Worm (Caenorhabditis elegans) whole organism, mixed stage, embryonic: ENCODE data around the gene gmpr-1.

Source experiments
- M03D4.4 ChIP-seq: sonication (generic microtip); optimal IDR thresholded peaks from 2 replicates; lab custom pipeline; 2017; ENCODE audit warnings: mild to moderate bottlenecking, missing genetic modification characterization, missing compliant biosample characterization
- bed-3 ChIP-seq: fragments of 200-800 bp; sonication (Bioruptor generic); optimal IDR thresholded peaks from 3 replicates; lab custom pipeline; 2018; ENCODE audit warnings: mild to moderate bottlenecking, missing genetic modification characterization, moderate library complexity, missing compliant biosample characterization
- blmp-1 ChIP-seq: fragments of 150-350 bp; optimal IDR thresholded peaks from 2 replicates; lab custom pipeline; 2014; ENCODE audit warnings: missing biosample characterization, missing genetic modification characterization
- ceh-39 ChIP-seq: fragments of 150-350 bp; optimal IDR thresholded peaks from 2 replicates; lab custom pipeline; 2014; ENCODE audit warnings: missing biosample characterization, missing genetic modification characterization
- ceh-43 ChIP-seq: fragments of 200-800 bp; sonication (Bioruptor generic); optimal IDR thresholded peaks from 2 replicates; lab custom pipeline; 2018; ENCODE audit warnings: mild to moderate bottlenecking, missing genetic modification characterization, moderate library complexity, missing compliant biosample characterization
- ceh-83 ChIP-seq: fragments of 200-800 bp; sonication (Bioruptor generic); optimal IDR thresholded peaks from 2 replicates; lab custom pipeline; 2018; ENCODE audit warnings: mild to moderate bottlenecking, missing genetic modification characterization, missing compliant biosample characterization
- ces-1 ChIP-seq: fragments of 150-350 bp; optimal IDR thresholded peaks from 2 replicates; lab custom pipeline; 2014; ENCODE audit warnings: missing biosample characterization, missing genetic modification reagents, missing genetic modification characterization
- cnd-1 ChIP-seq: fragments of 200-800 bp; sonication (Bioruptor generic); optimal IDR thresholded peaks from 2 replicates; lab custom pipeline; 2018; ENCODE audit warnings: mild to moderate bottlenecking, missing genetic modification characterization, missing compliant biosample characterization
- drap-1 ChIP-seq: fragments of 200-800 bp; sonication (Bioruptor generic); optimal IDR thresholded peaks from 3 replicates; lab custom pipeline; 2018; ENCODE audit warnings: mild to moderate bottlenecking, missing genetic modification characterization, missing compliant biosample characterization
- elt-1 ChIP-seq: sonication (generic microtip); optimal IDR thresholded peaks from 2 replicates; lab custom pipeline; 2017; ENCODE audit warnings: missing genetic modification characterization, mild to moderate bottlenecking, missing compliant biosample characterization, antibody characterized with exemption, moderate library complexity, borderline replicate concordance; ENCODE audit not compliant: insufficient read depth
- elt-3 ChIP-seq: fragments of 150-350 bp; optimal IDR thresholded peaks from 2 replicates; lab custom pipeline; 2014; ENCODE audit warnings: missing biosample characterization, missing genetic modification characterization
- ham-2 ChIP-seq: fragments of 200-800 bp; sonication (Bioruptor generic); optimal IDR thresholded peaks from 2 replicates; lab custom pipeline; 2018; ENCODE audit warnings: mild to moderate bottlenecking, missing genetic modification characterization, missing compliant biosample characterization
- hlh-1 ChIP-seq: fragments of 150-350 bp; optimal IDR thresholded peaks from 2 replicates; lab custom pipeline; 2014; ENCODE audit warnings: missing biosample characterization, missing genetic modification reagents, missing genetic modification characterization
- lin-13 ChIP-seq: fragments of 150-350 bp; optimal IDR thresholded peaks from 2 replicates; lab custom pipeline; 2014; ENCODE audit warnings: missing biosample characterization, missing genetic modification characterization
- lin-32 ChIP-seq: fragments of 200-800 bp; sonication (Bioruptor generic); optimal IDR thresholded peaks from 2 replicates; lab custom pipeline; 2018; ENCODE audit warnings: mild to moderate bottlenecking, missing genetic modification characterization, missing compliant biosample characterization
- lsy-2 ChIP-seq: fragments of 150-350 bp; optimal IDR thresholded peaks from 2 replicates; lab custom pipeline; 2014; ENCODE audit warnings: missing biosample characterization, missing genetic modification characterization
- mab-5 ChIP-seq: fragments of 150-350 bp; optimal IDR thresholded peaks from 2 replicates; lab custom pipeline; 2014; ENCODE audit warnings: missing biosample characterization, missing genetic modification characterization
- mep-1 ChIP-seq: fragments of 150-350 bp; optimal IDR thresholded peaks from 2 replicates; lab custom pipeline; 2017; ENCODE audit warnings: missing biosample characterization, missing genetic modification reagents, missing genetic modification characterization, inconsistent platforms
- mls-2 ChIP-seq: sonication (generic microtip); optimal IDR thresholded peaks from 2 replicates; lab custom pipeline; 2016; ENCODE audit warnings: mild to moderate bottlenecking, missing genetic modification characterization, moderate library complexity, missing compliant biosample characterization
- nhr-2 ChIP-seq: fragments of 150-350 bp; optimal IDR thresholded peaks from 2 replicates; lab custom pipeline; 2014; ENCODE audit warnings: missing biosample characterization, missing genetic modification characterization
- nhr-237 ChIP-seq: fragments of 150-350 bp; optimal IDR thresholded peaks from 2 replicates; lab custom pipeline; 2014; ENCODE audit warnings: missing biosample characterization, missing genetic modification characterization
- nhr-28 ChIP-seq: fragments of 150-350 bp; optimal IDR thresholded peaks from 2 replicates; lab custom pipeline; 2014; ENCODE audit warnings: missing biosample characterization, missing genetic modification characterization
- nhr-76 ChIP-seq: sonication (generic microtip); optimal IDR thresholded peaks from 2 replicates; lab custom pipeline; 2017; ENCODE audit warnings: missing biosample characterization, missing genetic modification characterization
- pha-4 ChIP-seq: fragments of 150-350 bp; optimal IDR thresholded peaks from 2 replicates; lab custom pipeline; 2018; ENCODE audit warnings: missing biosample characterization, missing genetic modification reagents, missing genetic modification characterization
- sem-2 ChIP-seq: fragments of 200-800 bp; sonication (Bioruptor generic); optimal IDR thresholded peaks from 2 replicates; lab custom pipeline; 2018; ENCODE audit warnings: mild to moderate bottlenecking, missing genetic modification characterization, missing compliant biosample characterization
- snpc-4 ChIP-seq: fragments of 150-350 bp; optimal IDR thresholded peaks from 2 replicates; lab custom pipeline; 2014; ENCODE audit warnings: missing biosample characterization, missing genetic modification characterization
- sptf-1 ChIP-seq: sonication (generic microtip); optimal IDR thresholded peaks from 2 replicates; lab custom pipeline; 2017; ENCODE audit warnings: mild to moderate bottlenecking, missing genetic modification characterization, moderate library complexity, missing compliant biosample characterization
- tbx-8 ChIP-seq: fragments of 200-800 bp; sonication (Bioruptor generic); optimal IDR thresholded peaks from 2 replicates; lab custom pipeline; 2018; ENCODE audit warnings: mild to moderate bottlenecking, missing genetic modification characterization, moderate library complexity, missing compliant biosample characterization
- unc-120 ChIP-seq: sonication (generic microtip); optimal IDR thresholded peaks from 2 replicates; lab custom pipeline; 2017; ENCODE audit warnings: missing genetic modification characterization, missing compliant biosample characterization; ENCODE audit not compliant: poor library complexity, severe bottlenecking
- unc-39 ChIP-seq: fragments of 150-350 bp; optimal IDR thresholded peaks from 2 replicates; lab custom pipeline; 2014; ENCODE audit warnings: missing biosample characterization, missing genetic modification characterization
- unc-62 ChIP-seq: fragments of 150-350 bp; optimal IDR thresholded peaks from 2 replicates; lab custom pipeline; 2014; ENCODE audit warnings: missing biosample characterization, missing genetic modification reagents, missing genetic modification characterization

The gmpr-1 gene

DNA sequence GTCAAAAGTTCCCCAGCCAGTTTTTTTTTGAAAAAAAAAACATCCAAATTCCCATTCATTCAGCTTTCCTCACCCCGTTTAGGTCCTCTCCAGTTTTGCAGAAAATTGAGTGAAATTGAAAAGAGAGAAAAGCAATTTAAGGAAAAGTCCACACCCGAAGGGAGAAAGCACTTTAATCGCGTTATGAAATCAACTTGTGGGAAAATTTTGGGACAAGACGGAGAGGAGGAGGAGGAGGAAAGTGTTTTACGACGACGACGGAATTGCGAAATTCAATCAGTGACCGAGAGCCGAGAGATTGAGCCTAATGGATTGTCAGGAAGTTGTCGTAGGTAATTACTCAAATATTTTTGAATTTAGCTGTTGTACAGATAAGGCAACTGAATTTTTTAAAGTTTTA, 13.8 kb downstream of the gmpr-1 start:
- TF ChIP-seq ces-1 (GFP tag; lab: Kevin White, UChicago), result peak; percentile 100
- no peak for TF ChIP-seq lin-32
- peak; percentile 35 for TF ChIP-seq unc-62

DNA sequence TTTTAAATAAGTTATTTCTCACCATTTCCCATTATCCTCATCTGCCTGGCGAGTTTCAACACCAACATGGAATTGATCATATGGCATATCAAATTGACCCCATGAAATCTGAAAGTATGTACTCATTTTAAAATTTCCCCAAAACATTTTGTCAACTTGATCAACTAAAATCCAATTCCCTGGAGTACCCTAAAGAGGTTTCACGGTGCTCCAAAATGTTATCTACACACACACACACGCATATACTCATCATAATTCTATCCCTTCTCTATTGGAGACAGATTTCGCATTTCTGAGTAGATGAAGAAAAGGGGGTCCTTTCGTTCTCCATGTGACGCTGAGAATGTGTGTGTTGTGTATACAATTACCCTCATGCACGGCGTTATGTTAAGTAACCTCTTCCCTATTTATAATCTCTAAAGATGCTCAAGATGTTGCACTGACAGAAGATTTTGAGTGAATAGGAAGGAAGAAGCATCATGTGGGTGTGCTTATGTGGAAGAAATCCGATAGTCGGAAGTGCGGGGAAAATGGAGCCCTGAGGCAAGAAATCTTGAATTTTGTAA, 15.1 kb downstream of the gmpr-1 start:
- TF ChIP-seq ces-1 (GFP tag; lab: Kevin White, UChicago), result peak; percentile 94
- TF ChIP-seq lin-32, result no peak

DNA sequence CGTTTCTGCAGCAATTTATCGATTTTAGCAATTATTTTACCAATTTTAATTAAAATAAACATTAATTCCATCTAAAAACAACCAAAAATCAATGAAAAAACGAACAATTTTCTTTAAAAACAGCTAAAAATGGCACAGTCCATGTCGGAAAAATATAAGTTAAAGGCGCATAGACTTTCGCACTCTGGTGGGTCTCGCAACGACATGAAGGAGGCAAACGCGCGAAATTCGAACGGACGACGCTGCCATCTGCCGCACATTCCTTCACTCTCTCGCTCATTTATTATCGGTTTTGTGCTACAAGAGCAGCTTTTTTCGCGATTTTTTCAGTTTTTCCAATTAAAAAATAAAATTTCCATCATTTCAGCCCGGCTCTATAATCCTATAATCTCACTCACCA, 24.4 kb downstream of the gmpr-1 start, which contains the start of gene mcm-7:
TSS of gene mcm-7 (plus strand) at position 368 of the 400 bp plus-strand sequence.
- TF ChIP-seq cnd-1 (tag; lab: Kevin White, UChicago) (peak; percentile 50), nhr-237 (tag; lab: Kevin White, UChicago) (peak; percentile 1), drap-1 (GFP tag; lab: Kevin White, UChicago) (no peak), mab-5 (tag; lab: Kevin White, UChicago) (no peak), lin-32 (no peak), mep-1 (tag; lab: Kevin White, UChicago) (peak; percentile 40), nhr-28 (tag; lab: Kevin White, UChicago) (no peak), ceh-83 (no peak), lsy-2 (tag; lab: Kevin White, UChicago) (peak; percentile 74), pha-4 (tag; lab: Kevin White, UChicago) (peak; percentile 78), M03D4.4 (tag; lab: Kevin White, UChicago) (no peak), nhr-76 (tag; lab: Kevin White, UChicago) (no peak), bed-3 (GFP tag; lab: Kevin White, UChicago) (no peak), nhr-2 (tag; lab: Kevin White, UChicago) (no peak), elt-1 (tag; lab: Kevin White, UChicago) (no peak), ham-2 (GFP tag; lab: Kevin White, UChicago) (no peak), ceh-43 (no peak), hlh-1 (tag; lab: Kevin White, UChicago) (peak; percentile 59), sptf-1 (tag; lab: Kevin White, UChicago) (no peak), unc-39 (tag; lab: Kevin White, UChicago) (no peak), lin-13 (tag; lab: Kevin White, UChicago) (peak; percentile 68), snpc-4 (no peak), ceh-39 (tag; lab: Kevin White, UChicago) (peak; percentile 64), unc-120 (tag; lab: Kevin White, UChicago) (no peak), sem-2 (GFP tag; lab: Kevin White, UChicago) (no peak)

DNA sequence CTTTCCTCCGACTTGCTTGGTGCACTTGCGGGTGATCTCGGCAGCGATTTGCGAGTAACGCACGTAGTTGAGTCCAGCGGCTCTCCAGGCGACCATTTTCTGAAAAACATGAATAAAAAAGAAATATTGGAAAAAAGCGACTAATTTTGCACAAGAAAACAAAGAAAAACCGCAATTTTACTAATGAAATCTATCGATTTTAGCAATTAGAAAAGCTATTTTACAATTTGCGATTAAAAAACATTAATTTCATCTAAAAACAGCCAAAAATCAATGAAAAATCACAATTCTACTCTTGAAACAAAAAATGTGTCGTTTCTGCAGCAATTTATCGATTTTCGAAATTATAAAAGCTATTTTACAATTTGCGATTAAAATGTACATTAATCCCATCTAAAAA, 24.9 kb downstream of the gmpr-1 start, which contains the start of gene hpo-18:
TSS of gene hpo-18 (minus strand) at position 101 of the 400 bp plus-strand sequence.
- TF ChIP-seq unc-120 (tag; lab: Kevin White, UChicago), result no peak
- TF ChIP-seq sptf-1 (tag; lab: Kevin White, UChicago), result no peak
- no peak for TF ChIP-seq lsy-2 (tag; lab: Kevin White, UChicago)
- TF ChIP-seq unc-39 (tag; lab: Kevin White, UChicago), result no peak
- TF ChIP-seq mab-5 (tag; lab: Kevin White, UChicago), result no peak
- no peak for TF ChIP-seq sem-2 (GFP tag; lab: Kevin White, UChicago)
- no peak for TF ChIP-seq unc-62
- TF ChIP-seq mls-2 (tag; lab: Kevin White, UChicago), result no peak
- TF ChIP-seq nhr-237 (tag; lab: Kevin White, UChicago), result no peak
- no peak for TF ChIP-seq hlh-1 (tag; lab: Kevin White, UChicago)
- no peak for TF ChIP-seq snpc-4
- no peak for TF ChIP-seq tbx-8 (GFP tag; lab: Kevin White, UChicago)
- TF ChIP-seq elt-3, result no peak
- TF ChIP-seq, all 35 proteins: peak for 0

DNA sequence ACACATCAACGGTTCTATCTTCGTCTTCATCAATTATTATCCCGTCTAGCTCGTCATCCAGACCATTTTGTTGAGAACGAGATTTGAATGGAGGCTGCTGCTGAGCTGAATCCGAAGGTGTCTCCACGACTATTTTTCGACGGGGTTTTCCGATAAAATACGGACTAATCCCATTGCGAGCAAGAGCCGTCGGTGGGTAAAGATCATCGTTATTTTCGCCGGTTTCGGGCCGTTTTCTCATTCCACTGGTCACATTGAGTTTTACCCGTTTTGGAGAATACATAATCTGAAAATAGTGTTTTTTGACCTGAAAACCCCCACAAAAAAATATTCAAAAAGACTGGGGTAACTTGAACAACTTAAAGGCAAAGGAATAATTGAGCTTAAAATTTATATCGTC, 25.5 kb downstream of the gmpr-1 start, which contains the start of gene figl-1:
TSS of gene figl-1 (minus strand) at position 286 of the 400 bp plus-strand sequence.
- TF ChIP-seq blmp-1 (tag; lab: Kevin White, UChicago) (no peak), elt-1 (tag; lab: Kevin White, UChicago) (no peak), unc-120 (tag; lab: Kevin White, UChicago) (no peak), lsy-2 (tag; lab: Kevin White, UChicago) (no peak), nhr-76 (tag; lab: Kevin White, UChicago) (no peak)
